Fruit fly (Drosophila melanogaster) whole organism: ENCODE measurements around the gene Acbp5.

Experiments used
- CG8478 ChIP-seq: fragments of >200 bp; optimal IDR thresholded peaks from 2 replicates; lab custom pipeline; 2018; ENCODE audit warnings: inconsistent platforms
- Dll ChIP-seq: fragments of >200 bp; optimal IDR thresholded peaks from 2 replicates; lab custom pipeline; 2017
- EcR ChIP-seq, 2 experiments: fragments of >200 bp; optimal IDR thresholded peaks; 2 replicates each; lab custom pipeline; 2017; ENCODE audit warnings: missing biosample characterization in 2 of 2, missing genetic modification characterization in 2 of 2, missing genetic modification reagents in 2 of 2
- psq ChIP-seq: fragments of >200 bp; optimal IDR thresholded peaks from 2 replicates; lab custom pipeline; 2017
- usp ChIP-seq: fragments of >200 bp; optimal IDR thresholded peaks from 2 replicates; lab custom pipeline; 2017; ENCODE audit warnings: missing biosample characterization, missing genetic modification characterization, mixed read lengths

DNA sequence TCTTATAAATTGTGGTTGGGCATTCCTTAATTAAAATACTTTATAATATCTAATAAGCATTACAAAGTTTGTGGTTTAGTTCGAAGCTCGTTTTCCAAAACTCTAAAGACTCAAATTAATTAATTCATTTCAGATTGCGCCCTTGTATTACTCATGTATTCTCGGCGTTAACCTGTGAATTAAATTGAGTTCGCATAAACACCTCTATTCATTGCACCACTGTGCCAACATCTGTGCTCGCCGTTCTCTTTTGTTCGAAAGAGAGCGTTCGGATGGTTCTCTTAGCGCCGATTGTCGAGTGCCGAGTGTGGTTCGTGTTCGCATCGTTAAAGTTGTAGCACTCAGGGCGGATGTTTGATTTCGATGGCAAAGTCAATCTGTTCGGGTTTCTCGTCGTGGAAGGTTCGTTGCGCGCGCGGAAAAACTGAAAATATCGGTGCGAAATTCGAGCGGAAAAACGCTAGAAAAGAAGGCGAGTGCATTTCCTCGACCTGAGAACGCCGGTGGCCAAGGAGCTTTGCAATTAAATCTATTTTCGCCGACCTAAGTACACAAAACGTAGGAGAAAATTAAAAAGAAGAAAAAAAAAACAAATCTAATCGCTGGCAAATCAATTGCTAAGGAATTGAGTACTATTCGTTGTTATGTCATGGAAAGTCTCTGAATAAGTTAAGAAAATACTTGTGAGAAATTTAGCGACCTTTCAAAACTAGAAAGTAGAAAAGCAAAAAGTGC is 39.0 kb upstream of the Acbp5 start, which contains the start of gene dally:
- no peak for TF ChIP-seq psq (lab: Kevin White, UChicago)
- TF ChIP-seq Dll (lab: Kevin White, UChicago) = no peak
- TF ChIP-seq usp = no peak
- TF ChIP-seq EcR (GFP tag; optimal IDR thresholded peaks at IDR 0.05; lab: Kevin White, UChicago) = no peak
- no peak for TF ChIP-seq CG8478 (lab: Kevin White, UChicago)
